Worm (Caenorhabditis elegans) whole organism, L4 larva: ENCODE data around the gene daf-11.

Experiments used
- Y48G9A.11 ChIP-seq: fragments of 200-800 bp; sonication (Bioruptor generic); IDR thresholded peaks from 2 replicates; pipeline ENCODE4 v1.3.6; 2022; ENCODE audit warnings: missing genetic modification reagents, missing genetic modification characterization, missing compliant biosample characterization
- aly-2 ChIP-seq: sonication (generic microtip); optimal IDR thresholded peaks from 2 replicates; lab custom pipeline; 2018; ENCODE audit warnings: missing biosample characterization, missing genetic modification characterization
- mdl-1 ChIP-seq, 2 experiments: fragments of 150-350 bp in 1 of 2; sonication (generic microtip) in 1 of 2; optimal IDR thresholded peaks; 2 replicates each; lab custom pipeline; 2014 to 2017; ENCODE audit warnings: missing biosample characterization in 2 of 2, missing genetic modification characterization in 2 of 2
- snpc-4 ChIP-seq: fragments of 150-350 bp; optimal IDR thresholded peaks from 2 replicates; lab custom pipeline; 2014; ENCODE audit warnings: missing biosample characterization, missing genetic modification characterization
- tag-97 ChIP-seq: fragments of 200-800 bp; sonication (Bioruptor generic); IDR thresholded peaks from 2 replicates; pipeline ENCODE4 v1.3.6; 2022; ENCODE audit warnings: missing genetic modification characterization, missing compliant biosample characterization
- unc-62 ChIP-seq, 3 experiments: fragments of 150-350 bp in 1 of 3; sonication (generic microtip); optimal IDR thresholded peaks in 2 of 3; peaks in 1 of 3; 1 replicate in 1 of 3; 2 replicates in 2 of 3; lab custom pipeline; 2014 to 2017; ENCODE audit warnings: missing biosample characterization in 3 of 3, missing genetic modification characterization in 3 of 3, missing genetic modification reagents in 3 of 3, missing genotype in 1 of 3
- ztf-7 ChIP-seq: fragments of 150-350 bp; optimal IDR thresholded peaks from 2 replicates; lab custom pipeline; 2014; ENCODE audit warnings: missing biosample characterization, missing genetic modification characterization

DNA sequence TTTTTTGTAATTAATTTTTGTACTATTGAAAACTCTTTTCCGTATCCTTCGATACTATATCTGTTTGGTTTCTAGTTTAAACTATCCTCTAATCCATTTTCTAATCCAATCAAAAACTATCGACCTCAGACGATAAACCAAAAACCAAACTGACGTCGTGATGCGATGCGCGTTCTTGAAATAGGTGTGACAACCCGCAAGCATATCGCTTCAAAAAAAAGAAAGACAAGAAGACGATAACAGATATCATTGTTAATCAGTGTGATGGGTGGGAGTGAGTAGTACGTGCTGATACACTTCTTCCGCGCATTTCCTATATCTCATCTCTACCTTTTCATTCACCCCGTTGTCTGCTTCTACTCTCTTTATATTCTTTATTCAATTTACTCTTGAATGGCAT lies 13.9 kb upstream of the daf-11 start, which contains the start of gene T04F3.1:
- TF ChIP-seq unc-62 (GFP tag; optimal IDR thresholded peaks at IDR 0.05 in 1 of 2; lab: Kevin White, UChicago) (no peak), unc-62 (tag; optimal IDR thresholded peaks at IDR 0.05; lab: Kevin White, UChicago) (no peak), snpc-4 (tag; lab: Kevin White, UChicago) (no peak), aly-2 (tag; lab: Kevin White, UChicago) (no peak), ztf-7 (tag; lab: Kevin White, UChicago) (no peak), mdl-1 (tag; optimal IDR thresholded peaks at IDR 0.05; lab: Kevin White, UChicago) (peak in 1 of 2 experiments; percentile 60), tag-97 (GFP tag; lab: Robert Waterston, UW) (no peak), Y48G9A.11 (no peak)
